Worm (Caenorhabditis elegans): ENCODE measurements around the gene lon-3.

lon-3 gene

DNA sequence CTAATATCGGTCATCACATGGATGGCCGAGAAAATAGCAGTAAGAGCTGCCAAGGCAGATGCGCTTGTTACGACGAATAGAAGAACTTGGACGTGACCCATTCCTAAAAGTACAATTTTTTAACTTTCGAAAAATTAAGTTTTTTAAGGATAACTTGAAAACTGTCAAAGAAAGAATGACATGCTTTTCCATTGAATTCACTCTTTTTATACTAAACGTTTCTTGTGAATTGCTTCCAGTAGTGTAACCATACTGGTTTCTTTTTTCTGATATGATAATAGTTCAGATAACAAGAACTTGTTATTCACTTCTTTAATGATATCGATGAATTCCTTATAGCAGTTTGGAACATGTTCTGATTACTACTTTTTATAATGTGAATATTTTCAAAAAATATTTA is 30.8 kb downstream of the lon-3 start, which contains the start of gene col-37:
Gene col-37, minus strand, starts transcription at position 101 of the 400 bp plus-strand sequence.
- TF ChIP-seq die-1 (tag; optimal IDR thresholded peaks at IDR 0.05) (no peak), F23B12.7 (tag; optimal IDR thresholded peaks at IDR 0.05; ENCODE audit: insufficient read depth) (no peak), attf-3 (GFP tag; conservative IDR thresholded peaks at IDR 0.05) (no peak), C06A6.2 (GFP tag; conservative IDR thresholded peaks at IDR 0.05) (no peak), let-607 (tag; optimal IDR thresholded peaks at IDR 0.05) (no peak), madf-8 (GFP tag; conservative IDR thresholded peaks at IDR 0.05) (no peak), nhr-80 (tag; optimal IDR thresholded peaks at IDR 0.05) (no peak), nhr-27 (tag; optimal IDR thresholded peaks at IDR 0.05) (no peak)

DNA sequence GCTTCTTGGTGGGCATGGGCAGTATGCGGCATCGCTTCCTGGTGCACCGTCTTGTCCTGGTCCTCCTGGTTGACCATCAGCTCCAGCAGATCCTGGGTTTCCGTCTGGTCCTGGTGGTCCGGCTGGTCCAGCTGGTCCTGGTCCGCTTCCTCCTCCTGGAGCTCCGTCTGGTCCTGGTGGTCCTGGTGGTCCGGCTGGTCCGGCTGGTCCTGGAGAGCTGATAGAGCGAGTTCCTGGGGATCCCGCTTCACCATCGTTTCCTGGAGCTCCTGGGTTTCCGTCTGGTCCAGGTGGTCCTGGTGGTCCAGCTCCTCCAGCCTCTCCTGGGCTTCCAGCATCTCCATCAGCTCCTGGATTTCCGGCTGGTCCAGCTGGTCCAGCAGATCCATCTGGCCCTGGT is 31.4 kb downstream of the lon-3 start:
- TF ChIP-seq zim-3 (tag; optimal IDR thresholded peaks at IDR 0.05): no peak
- TF ChIP-seq Y53G8AR.9 (GFP tag; conservative IDR thresholded peaks at IDR 0.05): no peak
- no peak for TF ChIP-seq let-607 (tag; optimal IDR thresholded peaks at IDR 0.05)
- TF ChIP-seq rec-8 (tag; optimal IDR thresholded peaks at IDR 0.05): no peak
- no peak for TF ChIP-seq Y67H2A.10 (GFP tag; conservative IDR thresholded peaks at IDR 0.05)
- peak; percentile 96 for TF ChIP-seq egrh-3 (GFP tag; IDR thresholded peaks at IDR 0.05)
- no peak for TF ChIP-seq gei-17 (GFP tag; optimal IDR thresholded peaks at IDR 0.05)
- TF ChIP-seq F39B2.1 (GFP tag; IDR thresholded peaks at IDR 0.05): no peak
- 0 out of 2 replicates have a peak, but pooled peaks have one; percentile 66 for TF ChIP-seq aptf-3 (GFP tag; IDR thresholded peaks at IDR 0.05)

DNA sequence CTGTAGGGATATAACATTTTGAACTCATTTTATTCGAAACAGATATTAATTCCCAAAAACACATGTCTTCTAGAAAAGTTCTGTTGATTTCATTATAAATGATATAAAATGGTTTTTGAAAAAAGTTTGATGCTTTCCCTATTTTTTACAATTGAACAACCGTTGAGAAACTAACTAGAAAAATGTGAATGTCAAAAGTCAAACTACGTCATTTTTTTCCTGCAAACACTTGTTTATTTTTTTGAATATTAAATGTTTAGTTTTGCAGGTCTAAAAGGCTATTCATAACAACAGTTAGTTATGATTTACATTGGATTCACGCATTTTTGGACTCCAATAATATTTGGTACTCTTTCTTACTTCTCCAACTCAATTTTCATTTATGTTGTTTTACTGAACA is 35.5 kb downstream of the lon-3 start, which contains the start of gene srj-4:
Gene srj-4, plus strand, starts transcription at position 301 of the 400 bp plus-strand sequence.
- no peak for TF ChIP-seq Y79H2A.3 (GFP tag; conservative IDR thresholded peaks at IDR 0.05)
- TF ChIP-seq nhr-90 (tag; optimal IDR thresholded peaks at IDR 0.05): no peak
- no peak for TF ChIP-seq ceh-27 (GFP tag; optimal IDR thresholded peaks at IDR 0.05)
- no peak for TF ChIP-seq fkh-3 (tag; optimal IDR thresholded peaks at IDR 0.05)
- no peak for TF ChIP-seq D2030.7 (GFP tag; IDR thresholded peaks at IDR 0.05)
- TF ChIP-seq ztf-6 (GFP tag; IDR thresholded peaks at IDR 0.05): no peak
- TF ChIP-seq ZK185.1 (tag; optimal IDR thresholded peaks at IDR 0.05; ENCODE audit: poor library complexity, severe bottlenecking): no peak
- no peak for TF ChIP-seq F52B5.7 (tag; optimal IDR thresholded peaks at IDR 0.05)
- TF ChIP-seq nfya-1 (tag; optimal IDR thresholded peaks at IDR 0.05; ENCODE audit: borderline replicate concordance, insufficient read depth): no peak
- TF ChIP-seq mes-4 (tag; optimal IDR thresholded peaks at IDR 0.05): no peak
- TF ChIP-seq ztf-22 (GFP tag; optimal IDR thresholded peaks at IDR 0.05): no peak
- TF ChIP-seq rpc-1 (optimal IDR thresholded peaks at IDR 0.05): no peak
- TF ChIP-seq rpc-1 (tag; optimal IDR thresholded peaks at IDR 0.05): no peak
- TF ChIP-seq ceh-40 (GFP tag; IDR thresholded peaks at IDR 0.05): no peak
- TF ChIP-seq ekl-4 (GFP tag; IDR thresholded peaks at IDR 0.05): no peak
- TF ChIP-seq mxl-1 (tag; optimal IDR thresholded peaks at IDR 0.05): no peak
- no peak for TF ChIP-seq unc-62 (GFP tag; optimal IDR thresholded peaks at IDR 0.05)
- TF ChIP-seq unc-130 (GFP tag; optimal IDR thresholded peaks at IDR 0.05): no peak
- TF ChIP-seq B0035.1 (tag; optimal IDR thresholded peaks at IDR 0.05): no peak

DNA sequence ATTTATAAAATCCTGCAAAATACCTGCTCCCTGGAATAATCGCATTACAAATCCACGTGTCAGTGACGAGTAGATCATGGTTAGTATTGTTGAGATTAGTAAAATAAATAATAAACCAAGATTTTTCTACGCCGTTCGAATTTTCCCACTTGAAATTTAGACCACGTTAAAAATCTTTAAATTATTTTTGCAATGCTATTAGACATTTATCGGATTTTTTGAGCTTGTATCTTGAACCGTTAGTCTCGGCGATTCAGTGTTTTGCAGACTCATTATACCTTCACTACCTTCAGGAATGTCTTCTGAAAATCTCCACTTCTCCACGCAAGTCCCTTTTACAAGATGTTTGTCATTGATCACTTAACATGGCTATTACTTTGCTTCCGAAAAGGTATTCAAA is 36.2 kb downstream of the lon-3 start, which contains the start of gene C27A7.5:
Gene C27A7.5, minus strand, starts transcription at position 101 of the 400 bp plus-strand sequence.
- no peak for TF ChIP-seq ztf-28 (GFP tag; IDR thresholded peaks at IDR 0.05)

All from whole organism, young adult.